Fruit fly (Drosophila melanogaster) whole organism, wandering third instar larva: ENCODE measurements around the gene Hsp23.

Experiments
- CG9705 ChIP-seq: fragments of 200-800 bp; sonication (Bioruptor generic); optimal IDR thresholded peaks from 2 replicates; lab custom pipeline; 2018; ENCODE audit warnings: missing biosample characterization, mild to moderate bottlenecking, missing genetic modification characterization
- CrebA ChIP-seq: fragments of 200-800 bp; sonication (Bioruptor generic); optimal IDR thresholded peaks from 2 replicates; lab custom pipeline; 2016; ENCODE audit warnings: missing biosample characterization, mild to moderate bottlenecking, missing genetic modification characterization, borderline replicate concordance
- GATAd ChIP-seq: sonication (Bioruptor generic); optimal IDR thresholded peaks from 2 replicates; lab custom pipeline; 2016; ENCODE audit warnings: missing biosample characterization, missing genetic modification characterization
- Jra ChIP-seq: sonication (Bioruptor generic); optimal IDR thresholded peaks from 2 replicates; lab custom pipeline; 2016; ENCODE audit warnings: missing biosample characterization, missing genetic modification characterization
- Mio ChIP-seq: sonication (Bioruptor generic); optimal IDR thresholded peaks from 2 replicates; lab custom pipeline; 2016; ENCODE audit warnings: missing biosample characterization, missing genetic modification characterization
- br ChIP-seq: fragments of 200-800 bp; sonication (Bioruptor generic); optimal IDR thresholded peaks from 2 replicates; lab custom pipeline; 2016; ENCODE audit warnings: missing biosample characterization, missing genetic modification characterization
- brk ChIP-seq: fragments of 200-800 bp; sonication (Bioruptor generic); optimal IDR thresholded peaks from 2 replicates; lab custom pipeline; 2016; ENCODE audit warnings: missing biosample characterization, mild to moderate bottlenecking, missing genetic modification characterization
- dmrt93B ChIP-seq: fragments of 200-800 bp; sonication (Bioruptor generic); optimal IDR thresholded peaks from 2 replicates; lab custom pipeline; 2018; ENCODE audit warnings: missing biosample characterization, mild to moderate bottlenecking, missing genetic modification characterization
- fru ChIP-seq: fragments of 200-800 bp; sonication (Bioruptor generic); optimal IDR thresholded peaks from 3 replicates; lab custom pipeline; 2016; ENCODE audit warnings: missing biosample characterization, mild to moderate bottlenecking, missing genetic modification characterization
- pan ChIP-seq: fragments of >200 bp; optimal IDR thresholded peaks from 2 replicates; lab custom pipeline; 2017
- rgr ChIP-seq: fragments of 200-800 bp; sonication (Bioruptor generic); optimal IDR thresholded peaks from 3 replicates; lab custom pipeline; 2016; ENCODE audit warnings: missing biosample characterization, mild to moderate bottlenecking, missing genetic modification characterization
- sage ChIP-seq: fragments of 200-800 bp; sonication (Bioruptor generic); optimal IDR thresholded peaks from 2 replicates; lab custom pipeline; 2016; ENCODE audit warnings: missing biosample characterization, mild to moderate bottlenecking, missing genetic modification characterization

DNA sequence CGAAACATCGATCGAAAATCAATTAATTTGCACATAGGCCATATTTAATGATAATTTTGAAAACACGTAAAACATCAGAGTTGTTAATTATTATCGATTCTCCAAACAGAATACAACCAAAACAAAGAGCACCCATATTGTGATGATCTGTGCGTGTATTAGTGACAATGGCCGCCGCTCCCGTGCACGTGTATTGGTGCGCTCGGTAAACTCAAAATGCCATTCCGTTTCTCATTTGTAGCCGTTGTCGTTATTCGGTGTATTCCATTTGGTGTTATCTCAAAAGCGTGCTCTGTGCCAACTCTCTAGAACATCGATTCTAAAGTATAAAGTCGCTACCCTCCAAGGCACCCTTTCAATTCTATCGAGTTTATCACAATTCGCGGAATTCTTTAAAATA lies 40.8 kb upstream of the Hsp23 start:
- TF ChIP-seq rgr (GFP tag; lab: Kevin White, UChicago) (no peak), CrebA (GFP tag; lab: Kevin White, UChicago) (no peak), brk (no peak), Mio (no peak), dmrt93B (GFP tag; lab: Kevin White, UChicago) (no peak), CG9705 (GFP tag; lab: Kevin White, UChicago) (no peak), GATAd (GFP tag; lab: Kevin White, UChicago) (no peak), br (GFP tag; lab: Kevin White, UChicago) (no peak), sage (GFP tag; lab: Kevin White, UChicago) (no peak), Jra (GFP tag; lab: Kevin White, UChicago) (no peak), pan (lab: Kevin White, UChicago) (no peak), fru (GFP tag; lab: Kevin White, UChicago) (no peak)
